Fruit fly (Drosophila melanogaster) whole organism, adult: ENCODE results near the gene CG10866.
A peak's percentile ranks its signal among the peaks of the same experiment; 100 is the strongest.

Experiments
- CG11617 ChIP-seq: fragments of 200-800 bp; sonication (Bioruptor generic); optimal IDR thresholded peaks from 2 replicates; lab custom pipeline; 2017; ENCODE audit warnings: mild to moderate bottlenecking, missing biosample characterization, missing genetic modification reagents, missing genetic modification characterization
- CG12768 ChIP-seq: fragments of 200-800 bp; sonication (Bioruptor generic); optimal IDR thresholded peaks from 2 replicates; lab custom pipeline; 2017; ENCODE audit warnings: missing biosample characterization, missing genetic modification characterization, mild to moderate bottlenecking, moderate library complexity, missing genetic modification reagents
- CG14711 ChIP-seq: fragments of 200-800 bp; sonication (Bioruptor generic); optimal IDR thresholded peaks from 2 replicates; lab custom pipeline; 2018; ENCODE audit warnings: missing biosample characterization, mild to moderate bottlenecking, missing genetic modification characterization, moderate library complexity
- CG1620 ChIP-seq: fragments of 200-800 bp; sonication (Bioruptor generic); optimal IDR thresholded peaks from 2 replicates; lab custom pipeline; 2016; ENCODE audit warnings: missing biosample characterization, missing genetic modification characterization
- CG33017 ChIP-seq: fragments of 200-800 bp; sonication (Bioruptor generic); optimal IDR thresholded peaks from 2 replicates; lab custom pipeline; 2018; ENCODE audit warnings: missing biosample characterization, mild to moderate bottlenecking, missing genetic modification characterization, moderate library complexity
- CG5204 ChIP-seq: fragments of 200-800 bp; sonication (Bioruptor generic); optimal IDR thresholded peaks from 2 replicates; lab custom pipeline; 2016; ENCODE audit warnings: missing biosample characterization, missing genetic modification characterization
- CG7045 ChIP-seq: fragments of 200-800 bp; sonication (Bioruptor generic); optimal IDR thresholded peaks from 2 replicates; lab custom pipeline; 2017; ENCODE audit warnings: missing biosample characterization, mild to moderate bottlenecking, missing genetic modification characterization
- CG7101 ChIP-seq: fragments of 200-800 bp; sonication (Bioruptor generic); optimal IDR thresholded peaks from 2 replicates; lab custom pipeline; 2018; ENCODE audit warnings: missing biosample characterization, mild to moderate bottlenecking, missing genetic modification characterization, moderate library complexity
- Clk ChIP-seq: fragments of 200-800 bp; sonication (Bioruptor generic); optimal IDR thresholded peaks from 2 replicates; lab custom pipeline; 2017; ENCODE audit warnings: missing biosample characterization, missing genetic modification characterization
- Crg-1 ChIP-seq: fragments of 200-800 bp; sonication (Bioruptor generic); optimal IDR thresholded peaks from 2 replicates; lab custom pipeline; 2016; ENCODE audit warnings: missing biosample characterization, missing genetic modification characterization
- Hr96 ChIP-seq: fragments of 200-800 bp; sonication (Bioruptor generic); optimal IDR thresholded peaks from 2 replicates; lab custom pipeline; 2016; ENCODE audit warnings: missing biosample characterization, missing genetic modification characterization
- Mnt ChIP-seq: fragments of 200-800 bp; sonication (Bioruptor generic); optimal IDR thresholded peaks from 2 replicates; lab custom pipeline; 2016; ENCODE audit warnings: missing biosample characterization, mild to moderate bottlenecking, missing genetic modification characterization
- bab1 ChIP-seq: fragments of 200-800 bp; sonication (Bioruptor generic); optimal IDR thresholded peaks from 3 replicates; lab custom pipeline; 2019; ENCODE audit warnings: missing biosample characterization, mild to moderate bottlenecking, missing genetic modification characterization, moderate library complexity
- cic ChIP-seq: fragments of 200-800 bp; sonication (Bioruptor generic); optimal IDR thresholded peaks from 2 replicates; lab custom pipeline; 2017; ENCODE audit warnings: missing biosample characterization, mild to moderate bottlenecking, missing genetic modification characterization, moderate library complexity
- cnc ChIP-seq, 2 experiments: fragments of >200 bp; optimal IDR thresholded peaks; 2 replicates each; lab custom pipeline; 2017
- kay ChIP-seq: fragments of 200-800 bp; sonication (Bioruptor generic); peaks from one replicate; lab custom pipeline; 2016; ENCODE audit warnings: missing biosample characterization, missing genetic modification characterization, borderline replicate concordance
- ovo ChIP-seq: fragments of 200-800 bp; sonication (Bioruptor generic); optimal IDR thresholded peaks from 2 replicates; lab custom pipeline; 2016; ENCODE audit warnings: missing biosample characterization, missing genetic modification characterization
- pad ChIP-seq: fragments of 200-800 bp; sonication (Bioruptor generic); optimal IDR thresholded peaks from 3 replicates; lab custom pipeline; 2017; ENCODE audit warnings: missing biosample characterization, missing genetic modification characterization, mild to moderate bottlenecking, moderate library complexity, missing genetic modification reagents
- tj ChIP-seq: fragments of 200-800 bp; sonication (Bioruptor generic); optimal IDR thresholded peaks from 3 replicates; lab custom pipeline; 2017; ENCODE audit warnings: missing biosample characterization, mild to moderate bottlenecking, missing genetic modification characterization, moderate library complexity
- toe ChIP-seq: fragments of 200-800 bp; sonication (Bioruptor generic); optimal IDR thresholded peaks from 2 replicates; lab custom pipeline; 2016; ENCODE audit warnings: missing biosample characterization, missing genetic modification characterization

Gene CG10866

DNA sequence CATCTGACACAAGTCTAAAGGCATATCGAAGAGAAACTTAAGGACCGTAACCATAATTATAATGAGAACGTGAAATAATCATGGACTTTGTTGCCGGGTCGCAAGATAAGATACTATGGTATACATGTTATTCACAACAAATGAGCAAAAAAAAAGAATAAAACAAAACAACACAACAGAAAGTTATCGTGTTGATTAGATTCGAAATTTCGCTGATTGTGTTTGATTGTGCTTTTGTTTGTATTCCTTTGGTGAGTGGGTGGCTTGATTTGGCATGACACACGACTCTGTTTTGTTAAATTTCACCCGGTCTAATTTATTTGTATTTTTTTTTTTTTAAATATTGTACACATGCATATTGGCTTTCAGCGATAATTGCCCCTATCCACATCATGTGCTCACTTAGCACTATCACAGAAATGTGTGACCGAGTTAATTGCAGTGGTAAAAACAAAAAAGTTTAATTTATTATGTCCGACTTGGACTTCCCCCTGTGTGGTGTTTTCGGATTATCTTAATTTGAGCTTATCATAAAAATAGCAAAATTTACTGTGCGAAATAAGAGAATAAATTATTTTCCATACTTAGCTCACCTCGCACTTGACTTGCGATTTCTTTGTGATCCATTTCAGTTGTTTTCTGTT lies 14.0 kb downstream of the CG10866 start:
- no peak for TF ChIP-seq CG7045 (GFP tag; lab: Kevin White, UChicago)
- no peak for TF ChIP-seq cnc (optimal IDR thresholded peaks at IDR 0.05; lab: Kevin White, UChicago)
- TF ChIP-seq Mnt (GFP tag; lab: Kevin White, UChicago) = no peak
- peak; percentile 46 for TF ChIP-seq CG12768 (GFP tag; lab: Kevin White, UChicago)
- TF ChIP-seq Hr96 (GFP tag; lab: Kevin White, UChicago) = no peak
- peak; percentile 59 for TF ChIP-seq cic
- no peak for TF ChIP-seq Clk
- no peak for TF ChIP-seq ovo (GFP tag; lab: Kevin White, UChicago)
- TF ChIP-seq CG1620 (GFP tag; lab: Kevin White, UChicago) = no peak
- no peak for TF ChIP-seq Crg-1 (GFP tag; lab: Kevin White, UChicago)
- peak; percentile 3 for TF ChIP-seq tj
- TF ChIP-seq CG5204 = no peak
- TF ChIP-seq toe (GFP tag; lab: Kevin White, UChicago) = no peak
- no peak for TF ChIP-seq pad
- TF ChIP-seq CG14711 (tag; lab: Kevin White, UChicago) = no peak
- TF ChIP-seq CG33017 (tag; lab: Kevin White, UChicago) = no peak
- no peak for TF ChIP-seq CG7101 (tag; lab: Kevin White, UChicago)
- peak; percentile 34 for TF ChIP-seq kay
- TF ChIP-seq bab1 (GFP tag; lab: Kevin White, UChicago) = no peak
- TF ChIP-seq CG11617 (GFP tag; lab: Kevin White, UChicago) = no peak

DNA sequence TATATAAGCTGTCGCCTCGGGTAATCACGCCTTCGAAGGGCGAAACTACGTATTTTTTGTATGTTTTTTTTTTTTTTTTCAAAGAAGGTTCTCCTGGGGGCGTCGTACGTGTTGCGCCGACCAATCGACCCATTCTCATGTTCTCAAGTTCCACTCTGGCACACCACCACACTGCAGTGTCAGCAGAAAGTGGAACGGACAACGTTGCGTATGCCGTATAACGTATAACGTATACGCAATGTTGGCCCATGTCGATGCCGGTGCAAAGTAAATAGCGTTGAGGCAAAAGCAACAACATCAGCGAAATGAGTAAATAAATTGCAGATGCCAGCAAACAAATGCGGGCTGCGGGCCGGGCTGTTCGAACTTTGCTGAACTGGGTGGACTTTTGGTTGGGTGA lies 25.7 kb downstream of the CG10866 start:
- TF ChIP-seq CG7101 (tag; lab: Kevin White, UChicago) (no peak), tj (peak; percentile 48), bab1 (GFP tag; lab: Kevin White, UChicago) (no peak)

DNA sequence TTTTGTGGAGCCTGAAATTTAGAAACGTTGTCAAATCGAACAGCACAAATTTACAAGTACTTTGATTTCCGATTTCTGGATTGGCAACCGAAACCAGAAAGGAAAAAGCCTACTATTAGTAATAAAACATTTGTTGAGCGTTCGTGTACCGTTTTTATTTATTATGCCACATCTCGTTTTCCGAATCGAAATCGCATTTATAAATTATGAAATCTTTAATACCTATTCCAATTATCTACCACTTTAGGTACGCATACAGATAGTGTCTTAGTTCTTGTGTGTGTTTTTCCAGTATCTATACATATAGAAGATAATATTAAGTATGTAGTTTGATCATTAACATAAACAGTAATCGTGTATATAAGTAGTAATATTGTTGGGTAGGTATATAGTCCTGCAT lies 28.0 kb downstream of the CG10866 start, which contains the start of gene mge:
mge (minus strand) TSS at position 101 of the 400 bp plus-strand sequence.
- TF ChIP-seq CG5204 (no peak), CG7045 (GFP tag; lab: Kevin White, UChicago) (no peak), ovo (GFP tag; lab: Kevin White, UChicago) (no peak), CG7101 (tag; lab: Kevin White, UChicago) (no peak)

DNA sequence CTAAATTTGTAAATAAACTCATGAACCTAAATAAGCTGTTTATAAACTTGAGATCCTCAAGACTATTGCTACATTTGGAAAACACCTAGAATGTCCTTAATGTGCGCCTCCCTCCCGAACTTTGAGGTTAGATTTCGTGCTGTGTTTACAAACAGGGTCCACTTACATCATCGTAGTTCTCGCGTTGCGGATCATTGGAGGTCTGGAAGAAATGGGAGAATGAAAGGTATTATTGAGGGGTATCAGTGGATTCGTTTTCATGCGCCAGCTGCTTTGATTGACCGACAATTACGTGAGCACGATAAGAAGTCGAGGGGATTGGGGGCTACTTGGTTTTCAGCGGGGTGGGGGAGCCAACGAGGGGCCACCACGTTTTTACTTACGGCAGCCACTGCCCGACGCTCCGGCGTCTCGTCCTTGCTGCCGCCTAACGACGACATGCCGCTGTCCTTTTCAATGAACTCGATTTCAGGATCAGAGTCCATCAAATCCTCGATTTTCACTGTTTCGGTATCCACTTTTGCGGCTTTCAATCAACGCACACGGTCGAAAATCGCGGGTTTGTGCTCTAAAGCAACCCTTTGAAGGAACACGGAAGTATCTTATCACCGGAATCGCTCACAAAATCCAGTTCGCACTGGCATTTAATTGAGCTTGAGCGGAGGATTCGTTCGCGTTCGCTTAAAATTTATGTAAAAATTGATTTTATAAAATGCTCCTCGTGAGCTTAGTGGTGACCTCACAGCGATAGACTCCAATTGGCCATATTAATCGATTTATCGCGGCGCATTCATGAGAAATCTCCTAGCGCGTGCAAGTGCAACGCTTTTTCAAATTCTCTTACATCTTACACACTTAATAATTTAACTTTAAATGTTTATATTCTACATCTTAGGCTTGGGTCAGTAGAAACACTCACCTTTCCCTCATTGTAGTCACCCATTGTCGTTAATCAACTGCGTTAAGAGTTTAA lies 28.7 kb downstream of the CG10866 start:
- TF ChIP-seq CG14711 (tag; lab: Kevin White, UChicago) (no peak), tj (peak; percentile 1), Mnt (GFP tag; lab: Kevin White, UChicago) (peak; percentile 62), CG11617 (GFP tag; lab: Kevin White, UChicago) (no peak), CG7045 (GFP tag; lab: Kevin White, UChicago) (no peak), CG12768 (GFP tag; lab: Kevin White, UChicago) (peak; percentile 1), bab1 (GFP tag; lab: Kevin White, UChicago) (peak; percentile 16), toe (GFP tag; lab: Kevin White, UChicago) (no peak), Hr96 (GFP tag; lab: Kevin White, UChicago) (no peak)

DNA sequence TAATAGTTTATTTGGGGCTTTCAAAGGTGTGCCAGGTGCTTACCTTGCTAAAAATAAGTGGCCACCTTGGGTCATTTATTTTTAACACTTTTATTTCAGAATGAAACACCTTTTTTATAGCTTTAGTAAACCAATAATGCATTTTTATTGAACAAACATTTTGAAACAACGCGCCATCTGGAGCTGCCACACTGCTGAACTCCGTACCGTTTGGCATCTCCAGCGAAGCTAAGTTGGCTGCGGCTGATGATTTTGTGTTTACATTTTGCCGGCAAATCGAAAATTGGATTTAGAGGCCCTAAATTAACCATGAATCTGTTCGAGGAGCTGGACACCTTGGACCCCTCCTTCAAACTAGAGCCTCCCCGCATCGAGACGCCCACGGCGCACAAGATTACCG lies 32.7 kb downstream of the CG10866 start, which contains the start of gene ida:
ida (plus strand) TSS at position 234 of the 400 bp plus-strand sequence.
- TF ChIP-seq CG12768 (GFP tag; lab: Kevin White, UChicago) (peak; percentile 29), toe (GFP tag; lab: Kevin White, UChicago) (no peak), CG5204 (no peak), CG7101 (tag; lab: Kevin White, UChicago) (no peak), CG33017 (tag; lab: Kevin White, UChicago) (no peak), Mnt (GFP tag; lab: Kevin White, UChicago) (peak; percentile 41), kay (no peak), pad (no peak), Clk (no peak), Crg-1 (GFP tag; lab: Kevin White, UChicago) (no peak), tj (peak; percentile 14), CG14711 (tag; lab: Kevin White, UChicago) (no peak), cic (peak; percentile 27), CG1620 (GFP tag; lab: Kevin White, UChicago) (no peak), Hr96 (GFP tag; lab: Kevin White, UChicago) (no peak), cnc (optimal IDR thresholded peaks at IDR 0.05; lab: Kevin White, UChicago) (no peak), CG11617 (GFP tag; lab: Kevin White, UChicago) (no peak), bab1 (GFP tag; lab: Kevin White, UChicago) (peak; percentile 23), ovo (GFP tag; lab: Kevin White, UChicago) (no peak), CG7045 (GFP tag; lab: Kevin White, UChicago) (no peak)

- peak; percentile 12 for TF ChIP-seq cic
- TF ChIP-seq Hr96 (GFP tag; lab: Kevin White, UChicago) = no peak
- peak; percentile 8 for TF ChIP-seq bab1 (GFP tag; lab: Kevin White, UChicago)
- no peak for TF ChIP-seq CG11617 (GFP tag; lab: Kevin White, UChicago)
- no peak for TF ChIP-seq ovo (GFP tag; lab: Kevin White, UChicago)
- no peak for TF ChIP-seq Clk
Observed at dm6 chr3L:3903301-3903700, 34.5 kb downstream of the CG10866 start, which contains the start of gene Sc2. Gene Sc2 (plus strand): TSS chr3L:3903492.
